Fruit fly (Drosophila melanogaster) whole organism, larva: Measurements from ENCODE around the gene CG14443.

Experiments used
- noc ChIP-seq: fragments of 200-800 bp; sonication (Bioruptor generic); optimal IDR thresholded peaks from 3 replicates; lab custom pipeline; 2019; ENCODE audit warnings: missing biosample characterization, mild to moderate bottlenecking, missing genetic modification characterization, moderate library complexity

Gene CG14443

dm6 chrX:6621566-6622006 lies 12.2 kb upstream of the CG14443 start:
- peak; percentile 36 for TF ChIP-seq noc

- no peak for TF ChIP-seq noc
Observed at dm6 chrX:6624006-6624745, 9.6 kb upstream of the CG14443 start.

- no peak for TF ChIP-seq noc
Observed at dm6 chrX:6624977-6625591, 8.7 kb upstream of the CG14443 start.

dm6 chrX:6631885-6632284 lies 1.9 kb upstream of the CG14443 start:
- TF ChIP-seq noc = no peak

dm6 chrX:6638123-6638522 lies 4.4 kb downstream of the CG14443 start:
- TF ChIP-seq noc = no peak

dm6 chrX:6641602-6642001 lies 7.8 kb downstream of the CG14443 start:
- no peak for TF ChIP-seq noc

- no peak for TF ChIP-seq noc
Observed at dm6 chrX:6642593-6643257, 9.0 kb downstream of the CG14443 start.

- TF ChIP-seq noc = no peak
Observed at dm6 chrX:6646846-6647245, 13.1 kb downstream of the CG14443 start.

- TF ChIP-seq noc = peak; percentile 66
Observed at dm6 chrX:6654198-6654831, 20.6 kb downstream of the CG14443 start, which contains the start of the genes CG3226 and Cdc7. CG3226 (minus strand) TSS chrX:6654248. Cdc7 (plus strand) TSS chrX:6654541.

dm6 chrX:6656023-6656594 lies 22.4 kb downstream of the CG14443 start:
- peak; percentile 80 for TF ChIP-seq noc

- TF ChIP-seq noc = peak; percentile 74
Observed at dm6 chrX:6656626-6657558, 23.1 kb downstream of the CG14443 start.

- no peak for TF ChIP-seq noc
Observed at dm6 chrX:6659919-6660318, 26.2 kb downstream of the CG14443 start.

- peak; percentile 14 for TF ChIP-seq noc
Observed at dm6 chrX:6661392-6661837, 27.7 kb downstream of the CG14443 start, which contains the start of the genes CG3224 and Ctr1A. CG3224 (minus strand) TSS chrX:6661462. Ctr1A (plus strand) TSS chrX:6661647.

- TF ChIP-seq noc = no peak
Observed at dm6 chrX:6661880-6662279, 28.1 kb downstream of the CG14443 start.

dm6 chrX:6662378-6662777 lies 28.6 kb downstream of the CG14443 start:
- no peak for TF ChIP-seq noc
